Worm (Caenorhabditis elegans) whole organism, L1 larva: ENCODE data around the gene kup-1.

Source experiments
- Y116A8C.19 ChIP-seq: sonication (generic microtip); optimal IDR thresholded peaks from 2 replicates; lab custom pipeline; 2016; ENCODE audit warnings: missing compliant biosample characterization, missing genetic modification characterization, borderline replicate concordance
- alr-1 ChIP-seq: fragments of 200-800 bp; sonication (Bioruptor generic); optimal IDR thresholded peaks from 2 replicates; lab custom pipeline; 2018; ENCODE audit warnings: borderline replicate concordance, mild to moderate bottlenecking, missing genetic modification characterization, missing compliant biosample characterization
- ama-1 ChIP-seq: fragments of 150-350 bp; optimal IDR thresholded peaks from 2 replicates; lab custom pipeline; 2014
- fkh-10 ChIP-seq: sonication (generic microtip); optimal IDR thresholded peaks from 2 replicates; lab custom pipeline; 2017; ENCODE audit warnings: missing biosample characterization, missing genetic modification reagents, missing genetic modification characterization
- fkh-4 ChIP-seq: sonication (generic microtip); optimal IDR thresholded peaks from 2 replicates; lab custom pipeline; 2016; ENCODE audit warnings: missing compliant biosample characterization, missing genetic modification characterization, borderline replicate concordance
- hpl-2 ChIP-seq: fragments of 150-350 bp; optimal IDR thresholded peaks from 2 replicates; lab custom pipeline; 2014; ENCODE audit warnings: missing biosample characterization, missing genetic modification reagents, missing genetic modification characterization
- lin-15B ChIP-seq: fragments of 150-350 bp; sonication (generic microtip); optimal IDR thresholded peaks from 3 replicates; lab custom pipeline; 2014; ENCODE audit warnings: missing biosample characterization, missing genetic modification characterization
- nhr-237 ChIP-seq: fragments of 150-350 bp; optimal IDR thresholded peaks from 2 replicates; lab custom pipeline; 2014; ENCODE audit warnings: missing biosample characterization, missing genetic modification characterization
- nhr-90 ChIP-seq: sonication (generic microtip); optimal IDR thresholded peaks from 2 replicates; lab custom pipeline; 2016; ENCODE audit warnings: mild to moderate bottlenecking, missing genetic modification characterization, missing compliant biosample characterization; ENCODE audit not compliant: poor library complexity
- pqm-1 ChIP-seq: sonication (generic microtip); optimal IDR thresholded peaks from 3 replicates; lab custom pipeline; 2017; ENCODE audit warnings: missing biosample characterization, missing genetic modification characterization
- snpc-4 ChIP-seq: fragments of 150-350 bp; optimal IDR thresholded peaks from 2 replicates; lab custom pipeline; 2014; ENCODE audit warnings: missing biosample characterization, missing genetic modification characterization
- unc-62 ChIP-seq: fragments of 150-350 bp; optimal IDR thresholded peaks from 2 replicates; lab custom pipeline; 2014; ENCODE audit warnings: missing biosample characterization, missing genetic modification reagents, missing genetic modification characterization

DNA sequence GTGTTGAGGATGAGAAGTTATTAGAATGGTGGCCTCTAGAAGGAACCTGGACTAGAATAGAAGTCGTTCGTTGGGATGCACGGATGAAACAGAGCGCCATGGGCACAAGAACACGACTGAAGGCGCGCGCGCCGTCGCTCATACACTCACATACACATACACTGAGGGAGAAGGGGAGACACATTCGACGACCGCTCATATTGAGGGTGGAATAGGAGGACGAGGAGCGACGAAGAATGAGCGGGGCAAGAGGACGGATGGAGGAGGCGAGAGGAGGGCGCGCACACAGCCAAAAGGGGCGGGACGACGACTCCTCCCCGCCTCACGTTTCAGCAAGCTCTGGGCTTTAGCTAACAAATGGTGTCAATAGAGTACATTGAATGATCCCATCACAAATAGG, 1.9 kb downstream of the kup-1 start:
- no peak for TF ChIP-seq hpl-2 (GFP tag; lab: Kevin White, UChicago)
- no peak for TF ChIP-seq nhr-237 (tag; lab: Kevin White, UChicago)
- TF ChIP-seq pqm-1 (tag; lab: Kevin White, UChicago), result no peak
- no peak for TF ChIP-seq fkh-4 (tag; lab: Kevin White, UChicago)
- TF ChIP-seq snpc-4 (tag; lab: Kevin White, UChicago), result no peak
- TF ChIP-seq Y116A8C.19 (tag; lab: Kevin White, UChicago), result no peak
- no peak for TF ChIP-seq fkh-10 (GFP tag; lab: Kevin White, UChicago)
- no peak for TF ChIP-seq nhr-90 (tag; lab: Kevin White, UChicago)
- TF ChIP-seq ama-1 (lab: Kevin White, UChicago), result peak; percentile 5
- no peak for TF ChIP-seq unc-62 (GFP tag; lab: Kevin White, UChicago)
- no peak for TF ChIP-seq lin-15B (tag; lab: Kevin White, UChicago)
- TF ChIP-seq alr-1, result no peak
